Fruit fly (Drosophila melanogaster) whole organism, prepupa: ENCODE data around the gene Twdlalpha.

ENCODE experiments used
- Blimp-1 ChIP-seq: fragments of 200-800 bp; sonication (Bioruptor generic); optimal IDR thresholded peaks from 3 replicates; lab custom pipeline; 2017; ENCODE audit warnings: missing biosample characterization, missing genetic modification characterization, mild to moderate bottlenecking, moderate library complexity, missing genetic modification reagents
- CG16779 ChIP-seq: fragments of 200-800 bp; sonication (Bioruptor generic); optimal IDR thresholded peaks from 3 replicates; lab custom pipeline; 2017; ENCODE audit warnings: missing biosample characterization, mild to moderate bottlenecking, missing genetic modification characterization
- CG34406 ChIP-seq: fragments of 200-800 bp; sonication (Bioruptor generic); optimal IDR thresholded peaks from 3 replicates; lab custom pipeline; 2016; ENCODE audit warnings: missing biosample characterization, missing genetic modification characterization
- Hr38 ChIP-seq: sonication (Bioruptor generic); optimal IDR thresholded peaks from 2 replicates; lab custom pipeline; 2016; ENCODE audit warnings: missing biosample characterization, missing genetic modification characterization
- Hr4 ChIP-seq: fragments of 200-800 bp; sonication (Bioruptor generic); optimal IDR thresholded peaks from 3 replicates; lab custom pipeline; 2016; ENCODE audit warnings: missing biosample characterization, missing genetic modification characterization
- Met ChIP-seq: fragments of 200-800 bp; sonication (Bioruptor generic); optimal IDR thresholded peaks from 3 replicates; lab custom pipeline; 2016; ENCODE audit warnings: missing biosample characterization, missing genetic modification characterization
- dsx ChIP-seq: fragments of 200-800 bp; optimal IDR thresholded peaks from 3 replicates; lab custom pipeline; 2019; ENCODE audit warnings: missing biosample characterization, mild to moderate bottlenecking, missing genetic modification characterization, moderate library complexity; ENCODE audit not compliant: poor library complexity, severe bottlenecking
- fd85E ChIP-seq: fragments of 200-800 bp; sonication (Bioruptor generic); optimal IDR thresholded peaks from 3 replicates; lab custom pipeline; 2016; ENCODE audit warnings: missing biosample characterization, missing genetic modification characterization

DNA sequence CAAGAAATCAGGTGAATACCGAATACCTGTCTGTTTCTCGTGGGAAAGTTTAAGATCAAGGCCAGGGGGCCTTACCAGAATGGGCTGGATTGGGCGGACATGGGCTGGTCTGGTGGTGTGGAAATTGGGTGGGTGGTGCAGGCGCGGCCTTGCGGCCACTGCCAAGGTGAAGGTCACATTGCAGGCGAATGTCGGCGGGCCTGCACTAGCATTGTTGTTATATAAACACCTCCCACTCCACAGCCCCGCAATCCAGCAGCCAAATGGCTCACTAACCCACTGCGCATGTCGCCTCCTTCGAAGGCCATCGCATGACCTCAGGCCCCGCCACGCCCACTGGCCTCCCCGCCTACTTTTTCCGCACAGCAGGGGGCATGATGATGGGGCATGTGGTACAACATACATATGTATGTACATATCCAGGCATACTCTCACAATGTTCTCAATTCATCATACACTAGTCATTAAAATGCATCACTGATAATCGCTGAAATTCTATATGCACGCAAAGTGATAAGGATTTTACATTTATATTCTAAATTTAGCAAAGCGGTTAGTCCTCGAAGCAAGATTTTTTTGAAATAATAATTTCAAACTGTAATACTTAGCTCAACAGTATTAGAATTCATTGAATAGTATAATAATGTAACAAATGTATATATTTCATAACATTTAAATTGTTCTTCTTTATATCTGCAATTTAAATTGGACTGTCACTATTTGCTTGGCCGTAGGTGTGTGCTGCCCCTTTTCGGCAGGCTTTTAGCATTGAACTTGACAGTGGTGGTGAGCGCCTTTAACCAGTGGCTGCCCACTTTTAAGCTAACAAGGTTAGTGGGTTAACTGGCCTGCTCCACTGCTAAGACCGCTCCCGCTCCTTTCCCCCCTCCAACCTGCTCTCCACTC lies 45.8 kb upstream of the Twdlalpha start:
- TF ChIP-seq dsx (GFP tag; lab: Kevin White, UChicago) (no peak), CG34406 (GFP tag; lab: Kevin White, UChicago) (no peak), CG16779 (tag; lab: Kevin White, UChicago) (no peak), Met (GFP tag; lab: Kevin White, UChicago) (no peak), fd85E (GFP tag; lab: Kevin White, UChicago) (no peak), Hr38 (GFP tag; lab: Kevin White, UChicago) (no peak), Hr4 (peak; percentile 13), Blimp-1 (GFP tag; lab: Kevin White, UChicago) (no peak)
